Worm (Caenorhabditis elegans) whole organism, L3 larva: Measurements from ENCODE around the gene ZC513.3.

Experiments used
- R02D3.7 ChIP-seq: fragments of 150-350 bp; optimal IDR thresholded peaks from 2 replicates; lab custom pipeline; 2014; ENCODE audit warnings: missing biosample characterization, missing genetic modification characterization
- aly-2 ChIP-seq: fragments of 150-350 bp; optimal IDR thresholded peaks from 2 replicates; lab custom pipeline; 2014; ENCODE audit warnings: missing biosample characterization, missing genetic modification characterization
- ama-1 ChIP-seq: fragments of 150-350 bp; optimal IDR thresholded peaks from 2 replicates; lab custom pipeline; 2018
- ceh-16 ChIP-seq: sonication (generic microtip); optimal IDR thresholded peaks from 2 replicates; lab custom pipeline; 2017; ENCODE audit warnings: missing biosample characterization, missing genetic modification characterization
- ceh-28 ChIP-seq: fragments of 150-350 bp; optimal IDR thresholded peaks from 2 replicates; lab custom pipeline; 2014; ENCODE audit warnings: missing biosample characterization, missing genetic modification reagents, missing genetic modification characterization
- ceh-82 ChIP-seq: fragments of 150-350 bp; optimal IDR thresholded peaks from 2 replicates; lab custom pipeline; 2014; ENCODE audit warnings: missing biosample characterization, missing genetic modification characterization
- daf-12 ChIP-seq: fragments of 150-350 bp; optimal IDR thresholded peaks from 2 replicates; lab custom pipeline; 2014; ENCODE audit warnings: missing biosample characterization, missing genetic modification reagents, missing genetic modification characterization
- egl-27 ChIP-seq: sonication (generic microtip); optimal IDR thresholded peaks from 4 replicates; lab custom pipeline; 2017; ENCODE audit warnings: missing biosample characterization, missing genetic modification reagents, missing genetic modification characterization
- egl-5 ChIP-seq: fragments of 150-350 bp; optimal IDR thresholded peaks from 2 replicates; lab custom pipeline; 2017; ENCODE audit warnings: missing biosample characterization, missing genetic modification reagents, missing genetic modification characterization, inconsistent platforms
- elt-1 ChIP-seq: fragments of 150-350 bp; optimal IDR thresholded peaks from 2 replicates; lab custom pipeline; 2014; ENCODE audit warnings: missing biosample characterization, missing genetic modification characterization
- elt-2 ChIP-seq: sonication (generic microtip); optimal IDR thresholded peaks from 2 replicates; lab custom pipeline; 2016; ENCODE audit warnings: missing genetic modification reagents, mild to moderate bottlenecking, missing genetic modification characterization, missing compliant biosample characterization
- eor-1 ChIP-seq, 2 experiments: fragments of 150-350 bp; optimal IDR thresholded peaks; 2 replicates each; lab custom pipeline; 2014 to 2018; ENCODE audit warnings: missing biosample characterization in 2 of 2, missing genetic modification characterization in 2 of 2
- fkh-2 ChIP-seq: fragments of 150-350 bp; optimal IDR thresholded peaks from 2 replicates; lab custom pipeline; 2014; ENCODE audit warnings: missing biosample characterization, missing genetic modification reagents, missing genetic modification characterization
- fos-1 ChIP-seq: fragments of 150-350 bp; optimal IDR thresholded peaks from 2 replicates; lab custom pipeline; 2014; ENCODE audit warnings: missing biosample characterization, missing genetic modification characterization
- hmg-11 ChIP-seq: sonication (generic microtip); optimal IDR thresholded peaks from 2 replicates; lab custom pipeline; 2016; ENCODE audit warnings: missing genetic modification characterization, missing compliant biosample characterization
- jun-1 ChIP-seq: fragments of 150-350 bp; optimal IDR thresholded peaks from 2 replicates; lab custom pipeline; 2014; ENCODE audit warnings: missing biosample characterization, missing genetic modification reagents, missing genetic modification characterization
- lin-15B ChIP-seq: fragments of 150-350 bp; optimal IDR thresholded peaks from 2 replicates; lab custom pipeline; 2014; ENCODE audit warnings: missing biosample characterization, missing genetic modification characterization
- lin-39 ChIP-seq: fragments of 150-350 bp; optimal IDR thresholded peaks from 2 replicates; lab custom pipeline; 2018; ENCODE audit warnings: missing biosample characterization, missing genetic modification reagents, missing genetic modification characterization
- lsy-12 ChIP-seq: sonication (generic microtip); optimal IDR thresholded peaks from 2 replicates; lab custom pipeline; 2016; ENCODE audit warnings: mild to moderate bottlenecking, missing genetic modification characterization, missing compliant biosample characterization
- mml-1 ChIP-seq: fragments of 150-350 bp; sonication (generic microtip); optimal IDR thresholded peaks from 3 replicates; lab custom pipeline; 2014; ENCODE audit warnings: missing biosample characterization, missing genetic modification characterization
- nfya-1 ChIP-seq: sonication (generic microtip); optimal IDR thresholded peaks from 2 replicates; lab custom pipeline; 2017; ENCODE audit warnings: missing genetic modification characterization, mild to moderate bottlenecking, missing compliant biosample characterization, antibody characterized with exemption, moderate library complexity; ENCODE audit not compliant: insufficient read depth
- nhr-11 ChIP-seq: fragments of 150-350 bp; optimal IDR thresholded peaks from 2 replicates; lab custom pipeline; 2014; ENCODE audit warnings: missing biosample characterization, missing genetic modification characterization
- nhr-12 ChIP-seq: fragments of 150-350 bp; optimal IDR thresholded peaks from 2 replicates; lab custom pipeline; 2014; ENCODE audit warnings: missing biosample characterization, missing genetic modification characterization
- nhr-23 ChIP-seq: fragments of 150-350 bp; optimal IDR thresholded peaks from 2 replicates; lab custom pipeline; 2014; ENCODE audit warnings: missing biosample characterization, missing genetic modification reagents, missing genetic modification characterization
- nhr-237 ChIP-seq: fragments of 150-350 bp; optimal IDR thresholded peaks from 2 replicates; lab custom pipeline; 2014; ENCODE audit warnings: missing biosample characterization, missing genetic modification characterization
- nhr-43 ChIP-seq: sonication (generic microtip); optimal IDR thresholded peaks from 2 replicates; lab custom pipeline; 2016; ENCODE audit warnings: mild to moderate bottlenecking, missing genetic modification characterization, missing compliant biosample characterization; ENCODE audit not compliant: poor library complexity, severe bottlenecking
- nhr-67 ChIP-seq: fragments of 150-350 bp; optimal IDR thresholded peaks from 2 replicates; lab custom pipeline; 2014; ENCODE audit warnings: missing biosample characterization, missing genetic modification characterization
- pha-4 ChIP-seq: fragments of 150-350 bp; optimal IDR thresholded peaks from 2 replicates; lab custom pipeline; 2014; ENCODE audit warnings: missing biosample characterization, missing genetic modification reagents, missing genetic modification characterization
- skn-1 ChIP-seq: fragments of 150-350 bp; optimal IDR thresholded peaks from 2 replicates; lab custom pipeline; 2014; ENCODE audit warnings: missing biosample characterization, missing genetic modification characterization
- snpc-4 ChIP-seq: fragments of 150-350 bp; optimal IDR thresholded peaks from 2 replicates; lab custom pipeline; 2014; ENCODE audit warnings: missing biosample characterization, missing genetic modification characterization
- tbx-2 ChIP-seq: sonication (generic microtip); optimal IDR thresholded peaks from 2 replicates; lab custom pipeline; 2016; ENCODE audit warnings: mild to moderate bottlenecking, missing genetic modification characterization, missing compliant biosample characterization
- unc-62 ChIP-seq: fragments of 150-350 bp; sonication (generic microtip); optimal IDR thresholded peaks from 4 replicates; lab custom pipeline; 2014; ENCODE audit warnings: missing biosample characterization, missing genetic modification reagents, missing genetic modification characterization
- ztf-11 ChIP-seq: fragments of 150-350 bp; optimal IDR thresholded peaks from 2 replicates; lab custom pipeline; 2014; ENCODE audit warnings: missing biosample characterization, missing genetic modification characterization
- ztf-4 ChIP-seq: fragments of 150-350 bp; optimal IDR thresholded peaks from 2 replicates; lab custom pipeline; 2014; ENCODE audit warnings: missing biosample characterization, missing genetic modification characterization

Gene ZC513.3

ce11 chrV:8005000-8005399 lies 41.8 kb upstream of the ZC513.3 start, which contains the start of gene Y97E10AR.8:
Y97E10AR.8 (plus strand) TSS chrV:8005300.
- TF ChIP-seq ama-1 (lab: Kevin White, UChicago) (no peak), daf-12 (tag; lab: Kevin White, UChicago) (no peak), unc-62 (GFP tag; lab: Kevin White, UChicago) (no peak), ztf-11 (tag; lab: Kevin White, UChicago) (no peak), lin-15B (tag; lab: Kevin White, UChicago) (no peak), elt-1 (tag; lab: Kevin White, UChicago) (no peak), lsy-12 (tag; lab: Kevin White, UChicago) (no peak), ceh-16 (tag; lab: Kevin White, UChicago) (no peak), egl-27 (tag; lab: Kevin White, UChicago) (no peak), aly-2 (no peak), eor-1 (tag; optimal IDR thresholded peaks at IDR 0.05; lab: Kevin White, UChicago) (no peak)
- TF ChIP-seq, all 47 proteins: peak for 0

ce11 chrV:8007460-8008292 lies 39.1 kb upstream of the ZC513.3 start, which contains the start of gene Y97E10AR.3:
Y97E10AR.3 (minus strand) TSS chrV:8007510.
- no peak for TF ChIP-seq hmg-11 (tag; lab: Kevin White, UChicago)
- no peak for TF ChIP-seq elt-2 (tag; lab: Kevin White, UChicago)
- no peak for TF ChIP-seq egl-27 (tag; lab: Kevin White, UChicago)
- peak; percentile 55 for TF ChIP-seq nfya-1 (tag; lab: Kevin White, UChicago)
- TF ChIP-seq R02D3.7 (tag; lab: Kevin White, UChicago): no peak
- no peak for TF ChIP-seq nhr-67 (tag; lab: Kevin White, UChicago)
- TF ChIP-seq nhr-237 (tag; lab: Kevin White, UChicago): no peak

- TF ChIP-seq nhr-23 (tag; lab: Kevin White, UChicago) (no peak), R02D3.7 (tag; lab: Kevin White, UChicago) (no peak)
Observed at ce11 chrV:8010103-8010502, 36.7 kb upstream of the ZC513.3 start, which contains the start of gene Y97E10AR.4. Y97E10AR.4 (minus strand) TSS chrV:8010233.

- no peak for TF ChIP-seq ceh-16 (tag; lab: Kevin White, UChicago)
- TF ChIP-seq snpc-4 (tag; lab: Kevin White, UChicago): no peak
- no peak for TF ChIP-seq ztf-4 (tag; lab: Kevin White, UChicago)
- TF ChIP-seq skn-1 (tag; lab: Kevin White, UChicago): no peak
- no peak for TF ChIP-seq fos-1 (tag; lab: Kevin White, UChicago)
- TF ChIP-seq ceh-28: no peak
- TF ChIP-seq jun-1 (tag; lab: Kevin White, UChicago): no peak
- no peak for TF ChIP-seq fkh-2 (tag; lab: Kevin White, UChicago)
- TF ChIP-seq ceh-82 (tag; lab: Kevin White, UChicago): no peak
- TF ChIP-seq lin-39: no peak
- no peak for TF ChIP-seq nfya-1 (tag; lab: Kevin White, UChicago)
- TF ChIP-seq mml-1 (tag; lab: Kevin White, UChicago): no peak
- no peak for TF ChIP-seq nhr-43 (tag; lab: Kevin White, UChicago)
- TF ChIP-seq nhr-12: no peak
- no peak for TF ChIP-seq tbx-2
- TF ChIP-seq egl-5 (tag; lab: Kevin White, UChicago): no peak
- TF ChIP-seq nhr-11 (tag; lab: Kevin White, UChicago): no peak
Observed at ce11 chrV:8010846-8011245, 36.0 kb upstream of the ZC513.3 start, which contains the start of gene lmtr-2. lmtr-2 (minus strand) TSS chrV:8011106.

ce11 chrV:8012032-8012431 lies 34.8 kb upstream of the ZC513.3 start, which contains the start of gene rpb-9:
rpb-9 (minus strand) TSS chrV:8012345.
- TF ChIP-seq ztf-4 (tag; lab: Kevin White, UChicago): no peak
- peak; percentile 14 for TF ChIP-seq pha-4 (tag; lab: Kevin White, UChicago)
- TF ChIP-seq R02D3.7 (tag; lab: Kevin White, UChicago): no peak
- peak; percentile 26 for TF ChIP-seq ama-1 (lab: Kevin White, UChicago)
